Worm (Caenorhabditis elegans) whole organism, young adult: ENCODE data around the gene msp-45.
A peak's percentile ranks its signal among the peaks of the same experiment; 100 is the strongest.

Experiments
- B0019.2 ChIP-seq: fragments of 200-800 bp; sonication (Bioruptor generic); conservative IDR thresholded peaks from 2 replicates; pipeline ENCODE4 v1.3.6; 2022; ENCODE audit warnings: missing genetic modification reagents, missing genetic modification characterization, missing compliant biosample characterization
- B0035.1 ChIP-seq: sonication (generic microtip); optimal IDR thresholded peaks from 2 replicates; lab custom pipeline; 2016; ENCODE audit warnings: missing genetic modification characterization, mild to moderate bottlenecking, missing compliant biosample characterization, missing genotype, missing genetic modification reagents
- B0261.1 ChIP-seq: sonication (generic microtip); optimal IDR thresholded peaks from 2 replicates; lab custom pipeline; 2016; ENCODE audit warnings: mild to moderate bottlenecking, missing genetic modification characterization, moderate library complexity, missing compliant biosample characterization
- B0336.3 ChIP-seq: fragments of 200-800 bp; sonication (Bioruptor generic); IDR thresholded peaks from 2 replicates; pipeline ENCODE4 v1.3.6; 2022; ENCODE audit warnings: missing genetic modification characterization, missing compliant biosample characterization
- F10E7.11 ChIP-seq: sonication (generic microtip); optimal IDR thresholded peaks from 2 replicates; lab custom pipeline; 2017; ENCODE audit warnings: mild to moderate bottlenecking, missing genetic modification characterization, moderate library complexity, missing compliant biosample characterization
- F22D6.2 ChIP-seq: sonication (generic microtip); optimal IDR thresholded peaks from 2 replicates; lab custom pipeline; 2016; ENCODE audit warnings: mild to moderate bottlenecking, missing genetic modification characterization, missing compliant biosample characterization
- F33H1.4 ChIP-seq: fragments of 200-800 bp; sonication (Bioruptor generic); IDR thresholded peaks from 2 replicates; pipeline ENCODE4 v1.3.6; 2022; ENCODE audit warnings: missing genetic modification reagents, missing genetic modification characterization, missing compliant biosample characterization
- F37B4.10 ChIP-seq: fragments of 200-800 bp; sonication (Bioruptor generic); IDR thresholded peaks from 2 replicates; pipeline ENCODE4 v1.3.6; 2022; ENCODE audit warnings: missing genetic modification characterization, missing compliant biosample characterization
- F39B2.1 ChIP-seq: fragments of 200-800 bp; sonication (Bioruptor generic); IDR thresholded peaks from 2 replicates; pipeline ENCODE4 v1.3.6; 2022; ENCODE audit warnings: missing genetic modification reagents, missing genetic modification characterization, missing compliant biosample characterization
- T07F8.4 ChIP-seq: sonication (generic microtip); optimal IDR thresholded peaks from 2 replicates; lab custom pipeline; 2016; ENCODE audit warnings: mild to moderate bottlenecking, missing genetic modification characterization, moderate library complexity, missing compliant biosample characterization
- Y95B8A.8 ChIP-seq: fragments of 200-800 bp; sonication (Bioruptor generic); IDR thresholded peaks from 2 replicates; pipeline ENCODE4 v1.3.6; 2022; ENCODE audit warnings: missing genetic modification reagents, missing genetic modification characterization, missing compliant biosample characterization
- aptf-2 ChIP-seq: fragments of 200-800 bp; sonication (Bioruptor generic); conservative IDR thresholded peaks from 2 replicates; pipeline ENCODE4 v1.3.6; 2022; ENCODE audit warnings: missing genetic modification reagents, missing genetic modification characterization, missing compliant biosample characterization
- atf-7 ChIP-seq: sonication (generic microtip); optimal IDR thresholded peaks from 2 replicates; lab custom pipeline; 2017; ENCODE audit warnings: mild to moderate bottlenecking, missing genetic modification characterization, missing compliant biosample characterization
- attf-3 ChIP-seq: fragments of 200-800 bp; sonication (Bioruptor generic); conservative IDR thresholded peaks from 2 replicates; pipeline ENCODE4 v1.3.6; 2022; ENCODE audit warnings: missing genetic modification reagents, missing genetic modification characterization, missing compliant biosample characterization
- bed-1 ChIP-seq: fragments of 200-800 bp; sonication (Bioruptor generic); IDR thresholded peaks from 2 replicates; pipeline ENCODE4 v1.3.6; 2022; ENCODE audit warnings: missing genetic modification reagents, missing genetic modification characterization, missing compliant biosample characterization
- bed-2 ChIP-seq: fragments of 200-800 bp; sonication (Bioruptor generic); IDR thresholded peaks from 2 replicates; pipeline ENCODE4 v1.3.6; 2022; ENCODE audit warnings: missing genetic modification reagents, missing genetic modification characterization, missing compliant biosample characterization
- ccch-3 ChIP-seq: fragments of 200-800 bp; sonication (Bioruptor generic); optimal IDR thresholded peaks from 2 replicates; lab custom pipeline; 2018; ENCODE audit warnings: mild to moderate bottlenecking, missing genetic modification characterization, missing compliant biosample characterization
- ceh-40 ChIP-seq: fragments of 200-800 bp; sonication (Bioruptor generic); IDR thresholded peaks from 2 replicates; pipeline ENCODE4 v1.3.6; 2022; ENCODE audit warnings: missing genetic modification characterization, missing compliant biosample characterization
- chd-7 ChIP-seq: sonication (generic microtip); optimal IDR thresholded peaks from 2 replicates; lab custom pipeline; 2016; ENCODE audit warnings: mild to moderate bottlenecking, missing genetic modification characterization, moderate library complexity, missing compliant biosample characterization
- dox-1 ChIP-seq: fragments of 200-800 bp; sonication (Bioruptor generic); IDR thresholded peaks from 2 replicates; pipeline ENCODE4 v1.3.6; 2022; ENCODE audit warnings: missing genetic modification reagents, missing genetic modification characterization, missing compliant biosample characterization
- dpff-1 ChIP-seq: sonication (generic microtip); optimal IDR thresholded peaks from 2 replicates; lab custom pipeline; 2017; ENCODE audit warnings: mild to moderate bottlenecking, missing genetic modification characterization, missing compliant biosample characterization
- dpl-1 ChIP-seq: fragments of 150-350 bp; optimal IDR thresholded peaks from 2 replicates; lab custom pipeline; 2014; ENCODE audit warnings: missing biosample characterization, missing genetic modification reagents, missing genetic modification characterization
- efl-1 ChIP-seq: fragments of 150-350 bp; optimal IDR thresholded peaks from 2 replicates; lab custom pipeline; 2014; ENCODE audit warnings: missing biosample characterization, missing genetic modification reagents, missing genetic modification characterization
- egl-18 ChIP-seq: fragments of 200-800 bp; sonication (Bioruptor generic); IDR thresholded peaks from 2 replicates; pipeline ENCODE4 v1.3.6; 2022; ENCODE audit warnings: missing genetic modification reagents, missing genetic modification characterization, missing compliant biosample characterization
- gei-17 ChIP-seq: fragments of 200-800 bp; sonication (Bioruptor generic); optimal IDR thresholded peaks from 2 replicates; lab custom pipeline; 2018; ENCODE audit warnings: mild to moderate bottlenecking, missing genetic modification characterization, missing compliant biosample characterization
- hlh-26 ChIP-seq: fragments of 200-800 bp; sonication (Bioruptor generic); conservative IDR thresholded peaks from 2 replicates; pipeline ENCODE4 v1.3.6; 2022; ENCODE audit warnings: missing genetic modification reagents, missing genetic modification characterization, missing compliant biosample characterization
- hrde-1 ChIP-seq: sonication (generic microtip); optimal IDR thresholded peaks from 2 replicates; lab custom pipeline; 2016; ENCODE audit warnings: missing genetic modification characterization, mild to moderate bottlenecking, missing compliant biosample characterization, moderate library complexity, missing genotype, missing genetic modification reagents, borderline replicate concordance
- let-607 ChIP-seq, 2 experiments: fragments of 200-800 bp in 1 of 2; sonication (Bioruptor generic) in 1 of 2; sonication (generic microtip) in 1 of 2; optimal IDR thresholded peaks; 2 replicates each; lab custom pipeline; 2016 to 2018; ENCODE audit warnings: mild to moderate bottlenecking in 2 of 2, missing compliant biosample characterization in 2 of 2, missing genetic modification characterization in 2 of 2, moderate library complexity in 2 of 2, missing genotype in 1 of 2
- lir-1 ChIP-seq: fragments of 200-800 bp; sonication (Bioruptor generic); conservative IDR thresholded peaks from 2 replicates; pipeline ENCODE4 v1.3.6; 2022; ENCODE audit warnings: missing genetic modification reagents, missing genetic modification characterization, missing compliant biosample characterization
- madf-10 ChIP-seq: sonication (generic microtip); optimal IDR thresholded peaks from 2 replicates; lab custom pipeline; 2016; ENCODE audit warnings: mild to moderate bottlenecking, missing genetic modification characterization, missing compliant biosample characterization
- mcd-1 ChIP-seq: fragments of 200-800 bp; sonication (Bioruptor generic); IDR thresholded peaks from 2 replicates; pipeline ENCODE4 v1.3.6; 2022; ENCODE audit warnings: missing genetic modification reagents, missing genetic modification characterization, missing compliant biosample characterization
- mes-4 ChIP-seq: sonication (generic microtip); optimal IDR thresholded peaks from 2 replicates; lab custom pipeline; 2016; ENCODE audit warnings: missing genotype, missing genetic modification characterization, missing compliant biosample characterization
- nfya-2 ChIP-seq: fragments of 200-800 bp; sonication (Bioruptor generic); IDR thresholded peaks from 2 replicates; pipeline ENCODE4 v1.3.6; 2022; ENCODE audit warnings: missing genetic modification reagents, missing genetic modification characterization, missing compliant biosample characterization
- nhr-120 ChIP-seq: fragments of 200-800 bp; sonication (Bioruptor generic); IDR thresholded peaks from 2 replicates; pipeline ENCODE4 v1.3.6; 2022; ENCODE audit warnings: missing genetic modification characterization, missing compliant biosample characterization
- pbrm-1 ChIP-seq: fragments of 200-800 bp; sonication (Bioruptor generic); IDR thresholded peaks from 2 replicates; pipeline ENCODE4 v1.3.6; 2022; ENCODE audit warnings: missing genetic modification reagents, missing genetic modification characterization, missing compliant biosample characterization
- rcor-1 ChIP-seq: fragments of 200-800 bp; sonication (Bioruptor generic); IDR thresholded peaks from 2 replicates; pipeline ENCODE4 v1.3.6; 2022; ENCODE audit warnings: missing genetic modification reagents, missing genetic modification characterization, missing compliant biosample characterization
- rec-8 ChIP-seq, 2 experiments: sonication (generic microtip); optimal IDR thresholded peaks; 2 replicates each; lab custom pipeline; 2016; ENCODE audit warnings: mild to moderate bottlenecking in 2 of 2, missing genetic modification characterization in 2 of 2, missing genetic modification reagents in 2 of 2, missing genotype in 2 of 2, missing biosample characterization in 1 of 2, missing compliant biosample characterization in 1 of 2, moderate library complexity in 1 of 2
- rpc-1 ChIP-seq, 2 experiments: fragments of 150-350 bp in 1 of 2; sonication (generic microtip) in 1 of 2; optimal IDR thresholded peaks; 2 replicates each; lab custom pipeline; 2014 to 2018; ENCODE audit warnings: missing biosample characterization in 1 of 2, missing genetic modification characterization in 1 of 2, missing genetic modification reagents in 1 of 2, missing genotype in 1 of 2
- snpc-1.1 ChIP-seq: sonication (generic microtip); optimal IDR thresholded peaks from 2 replicates; lab custom pipeline; 2017; ENCODE audit warnings: missing genetic modification characterization, mild to moderate bottlenecking, missing compliant biosample characterization, antibody characterized with exemption, moderate library complexity, missing genotype, missing genetic modification reagents; ENCODE audit not compliant: insufficient read depth
- snpc-1.3 ChIP-seq: sonication (generic microtip); optimal IDR thresholded peaks from 2 replicates; lab custom pipeline; 2017; ENCODE audit warnings: missing genetic modification characterization, mild to moderate bottlenecking, missing compliant biosample characterization, antibody characterized with exemption, moderate library complexity, missing genotype, missing genetic modification reagents; ENCODE audit not compliant: insufficient read depth
- snpc-3.4 ChIP-seq: sonication (generic microtip); optimal IDR thresholded peaks from 2 replicates; lab custom pipeline; 2017; ENCODE audit warnings: missing genetic modification characterization, mild to moderate bottlenecking, missing compliant biosample characterization, antibody characterized with exemption, moderate library complexity, missing genotype, missing genetic modification reagents
- snpc-4 ChIP-seq, 5 experiments: fragments of 150-350 bp in 1 of 5; sonication (generic microtip) in 4 of 5; optimal IDR thresholded peaks; 2 replicates each; lab custom pipeline; 2014 to 2018; ENCODE audit warnings: missing genetic modification characterization in 5 of 5, missing biosample characterization in 3 of 5, antibody characterized with exemption in 2 of 5, mild to moderate bottlenecking in 2 of 5, missing compliant biosample characterization in 2 of 5, missing genotype in 2 of 5, moderate library complexity in 2 of 5, missing genetic modification reagents in 1 of 5
- sptf-2 ChIP-seq: fragments of 200-800 bp; sonication (Bioruptor generic); optimal IDR thresholded peaks from 2 replicates; lab custom pipeline; 2018; ENCODE audit warnings: mild to moderate bottlenecking, missing genetic modification characterization, missing compliant biosample characterization
- tbx-9 ChIP-seq: sonication (generic microtip); optimal IDR thresholded peaks from 2 replicates; lab custom pipeline; 2016; ENCODE audit warnings: borderline replicate concordance, missing genetic modification characterization, inconsistent platforms, missing compliant biosample characterization
- unc-130 ChIP-seq: sonication (generic microtip); optimal IDR thresholded peaks from 2 replicates; lab custom pipeline; 2016; ENCODE audit warnings: missing genetic modification reagents, missing genetic modification characterization, missing compliant biosample characterization
- ztf-18 ChIP-seq: sonication (generic microtip); optimal IDR thresholded peaks from 2 replicates; lab custom pipeline; 2016; ENCODE audit warnings: missing genotype, mild to moderate bottlenecking, missing genetic modification characterization, missing compliant biosample characterization
- ztf-28 ChIP-seq: fragments of 200-800 bp; sonication (Bioruptor generic); IDR thresholded peaks from 2 replicates; pipeline ENCODE4 v1.3.6; 2022; ENCODE audit warnings: missing genetic modification reagents, missing genetic modification characterization, missing compliant biosample characterization

msp-45 gene

ce11 chrII:5181497-5181896 lies 24.6 kb upstream of the msp-45 start (continued):
- peak; percentile 26 for TF ChIP-seq atf-7
- TF ChIP-seq madf-10 = peak; percentile 61
- TF ChIP-seq ccch-3 (GFP tag; lab: Kevin White, UChicago) = no peak
- TF ChIP-seq F37B4.10 = no peak
- no peak for TF ChIP-seq snpc-1.1 (tag; lab: Kevin White, UChicago)
- no peak for TF ChIP-seq T07F8.4 (tag; lab: Kevin White, UChicago)
- no peak for TF ChIP-seq mes-4 (tag; lab: Kevin White, UChicago)
- no peak for TF ChIP-seq ztf-28 (GFP tag; lab: Robert Waterston, UW)
- no peak for TF ChIP-seq unc-130
- TF ChIP-seq Y95B8A.8 (GFP tag; lab: Robert Waterston, UW) = no peak
- no peak for TF ChIP-seq bed-2 (GFP tag; lab: Robert Waterston, UW)
- TF ChIP-seq egl-18 (GFP tag; lab: Robert Waterston, UW) = no peak
- TF ChIP-seq dox-1 (GFP tag; lab: Robert Waterston, UW) = no peak
- TF ChIP-seq rcor-1 = no peak; the same call in 1 of the 2 replicates
- TF ChIP-seq hrde-1 (tag; lab: Kevin White, UChicago) = no peak
- TF ChIP-seq dpl-1 (GFP tag; lab: Kevin White, UChicago) = no peak
- TF ChIP-seq snpc-1.3 (tag; lab: Kevin White, UChicago) = no peak
- TF ChIP-seq B0336.3 (GFP tag; lab: Robert Waterston, UW) = peak; percentile 42; the same call in 1 of the 2 replicates
- TF ChIP-seq F33H1.4 = no peak
- TF ChIP-seq lir-1 = 0 out of 2 replicates have a peak, but pooled peaks have one; percentile 29
- no peak for TF ChIP-seq F10E7.11 (tag; lab: Kevin White, UChicago)
- TF ChIP-seq gei-17 (GFP tag; lab: Kevin White, UChicago) = peak; percentile 28
- no peak for TF ChIP-seq rpc-1 (optimal IDR thresholded peaks at IDR 0.05; lab: Kevin White, UChicago)
- TF ChIP-seq rpc-1 (tag; optimal IDR thresholded peaks at IDR 0.05; lab: Kevin White, UChicago) = no peak
- TF ChIP-seq hlh-26 (GFP tag; lab: Robert Waterston, UW) = no peak
- no peak for TF ChIP-seq aptf-2 (GFP tag; lab: Robert Waterston, UW)
- no peak for TF ChIP-seq bed-1 (GFP tag; lab: Robert Waterston, UW)
- no peak for TF ChIP-seq dpff-1 (tag; lab: Kevin White, UChicago)
- TF ChIP-seq efl-1 (GFP tag; lab: Kevin White, UChicago) = no peak
- no peak for TF ChIP-seq rec-8 (tag; optimal IDR thresholded peaks at IDR 0.05; lab: Kevin White, UChicago)
- TF ChIP-seq ceh-40 = no peak
- TF ChIP-seq nfya-2 = no peak
- TF ChIP-seq nhr-120 (GFP tag; lab: Robert Waterston, UW) = no peak
- no peak for TF ChIP-seq sptf-2
- TF ChIP-seq pbrm-1 (GFP tag; lab: Robert Waterston, UW) = 0 out of 2 replicates have a peak, but pooled peaks have one; percentile 34
- TF ChIP-seq tbx-9 (tag; lab: Kevin White, UChicago) = no peak
- TF ChIP-seq B0019.2 (GFP tag; lab: Robert Waterston, UW) = no peak
- no peak for TF ChIP-seq snpc-4 (GFP tag; optimal IDR thresholded peaks at IDR 0.05; lab: Kevin White, UChicago)
- TF ChIP-seq snpc-4 (tag; optimal IDR thresholded peaks at IDR 0.05; lab: Kevin White, UChicago) = peak in 3 of 4 experiments; percentile 31 to 54 (median 38)
- no peak for TF ChIP-seq attf-3
- peak; percentile 47 to 89 for TF ChIP-seq let-607 (tag; optimal IDR thresholded peaks at IDR 0.05; lab: Kevin White, UChicago)
- TF ChIP-seq chd-7 (tag; lab: Kevin White, UChicago) = peak; percentile 70
- TF ChIP-seq F39B2.1 (GFP tag; lab: Robert Waterston, UW) = no peak
- no peak for TF ChIP-seq B0261.1 (tag; lab: Kevin White, UChicago)
- TF ChIP-seq F22D6.2 = no peak
- peak; percentile 25; the same call in 1 of the 2 replicates for TF ChIP-seq mcd-1
- no peak for TF ChIP-seq B0035.1
- TF ChIP-seq snpc-3.4 (tag; lab: Kevin White, UChicago) = no peak
- peak; percentile 26 for TF ChIP-seq ztf-18
